Worm (Caenorhabditis elegans) whole organism, L1 larva: Measurements from ENCODE around the gene E02H9.9.
"Not testable (repeated sequence)": the region's sequence is repeated elsewhere in the genome, so short reads cannot be mapped to it uniquely, and the experiment has no call there.

ENCODE experiments used
- Y116A8C.19 ChIP-seq: sonication (generic microtip); optimal IDR thresholded peaks from 2 replicates; lab custom pipeline; 2016; ENCODE audit warnings: missing compliant biosample characterization, missing genetic modification characterization, borderline replicate concordance
- aly-2 ChIP-seq: fragments of 150-350 bp; optimal IDR thresholded peaks from 2 replicates; lab custom pipeline; 2014; ENCODE audit warnings: missing biosample characterization, missing genetic modification characterization
- ama-1 ChIP-seq: fragments of 150-350 bp; optimal IDR thresholded peaks from 2 replicates; lab custom pipeline; 2014
- ceh-63 ChIP-seq: fragments of 200-800 bp; sonication (Bioruptor generic); optimal IDR thresholded peaks from 2 replicates; lab custom pipeline; 2018; ENCODE audit warnings: mild to moderate bottlenecking, missing genetic modification characterization, missing compliant biosample characterization
- ceh-8 ChIP-seq: fragments of 200-800 bp; sonication (Bioruptor generic); optimal IDR thresholded peaks from 2 replicates; lab custom pipeline; 2018; ENCODE audit warnings: mild to moderate bottlenecking, missing genetic modification characterization, moderate library complexity, missing compliant biosample characterization
- ces-1 ChIP-seq: fragments of 150-350 bp; optimal IDR thresholded peaks from 2 replicates; lab custom pipeline; 2014; ENCODE audit warnings: missing biosample characterization, missing genetic modification reagents, missing genetic modification characterization
- efl-1 ChIP-seq, 4 experiments: fragments of 150-350 bp; optimal IDR thresholded peaks in 3 of 4; peaks in 1 of 4; 1 replicate in 1 of 4; 2 replicates in 3 of 4; lab custom pipeline; 2014; ENCODE audit warnings: missing biosample characterization in 2 of 4, missing genetic modification characterization in 2 of 4, missing genetic modification reagents in 2 of 4
- egl-13 ChIP-seq: sonication (generic microtip); optimal IDR thresholded peaks from 2 replicates; lab custom pipeline; 2016; ENCODE audit warnings: missing genotype, missing genetic modification reagents, missing genetic modification characterization, missing compliant biosample characterization
- egl-27 ChIP-seq, 2 experiments: fragments of 150-350 bp in 1 of 2; sonication (generic microtip); optimal IDR thresholded peaks; 3 replicates each; lab custom pipeline; 2017 to 2018; ENCODE audit warnings: missing biosample characterization in 2 of 2, missing genetic modification characterization in 2 of 2, missing genetic modification reagents in 2 of 2
- elt-2 ChIP-seq: sonication (generic microtip); optimal IDR thresholded peaks from 2 replicates; lab custom pipeline; 2016; ENCODE audit warnings: missing genetic modification characterization, mild to moderate bottlenecking, inconsistent platforms, missing compliant biosample characterization, missing genetic modification reagents
- fkh-4 ChIP-seq: sonication (generic microtip); optimal IDR thresholded peaks from 2 replicates; lab custom pipeline; 2016; ENCODE audit warnings: missing compliant biosample characterization, missing genetic modification characterization, borderline replicate concordance
- jun-1 ChIP-seq: fragments of 150-350 bp; optimal IDR thresholded peaks from 2 replicates; lab custom pipeline; 2014; ENCODE audit warnings: missing biosample characterization, missing genetic modification reagents, missing genetic modification characterization
- lin-13 ChIP-seq: fragments of 150-350 bp; optimal IDR thresholded peaks from 2 replicates; lab custom pipeline; 2014; ENCODE audit warnings: missing biosample characterization, missing genetic modification reagents, missing genetic modification characterization
- lin-15B ChIP-seq: fragments of 150-350 bp; sonication (generic microtip); optimal IDR thresholded peaks from 3 replicates; lab custom pipeline; 2014; ENCODE audit warnings: missing biosample characterization, missing genetic modification characterization
- lin-35 ChIP-seq, 2 experiments: fragments of 150-350 bp; optimal IDR thresholded peaks; 2 replicates each; lab custom pipeline; 2014; ENCODE audit warnings: missing biosample characterization in 2 of 2, missing genetic modification characterization in 2 of 2, missing genetic modification reagents in 2 of 2
- mab-9 ChIP-seq: fragments of 200-800 bp; sonication (Bioruptor generic); IDR thresholded peaks from 2 replicates; pipeline ENCODE4 v1.3.6; 2022; ENCODE audit warnings: missing genetic modification reagents, missing genetic modification characterization, missing compliant biosample characterization
- mef-2 ChIP-seq: fragments of 150-350 bp; optimal IDR thresholded peaks from 2 replicates; lab custom pipeline; 2014; ENCODE audit warnings: missing biosample characterization, missing genetic modification characterization
- nhr-237 ChIP-seq: fragments of 150-350 bp; optimal IDR thresholded peaks from 2 replicates; lab custom pipeline; 2014; ENCODE audit warnings: missing biosample characterization, missing genetic modification characterization
- nhr-71 ChIP-seq: sonication (generic microtip); optimal IDR thresholded peaks from 2 replicates; lab custom pipeline; 2016; ENCODE audit warnings: mild to moderate bottlenecking, missing genetic modification characterization, moderate library complexity, missing compliant biosample characterization
- nhr-76 ChIP-seq: sonication (generic microtip); optimal IDR thresholded peaks from 2 replicates; lab custom pipeline; 2017; ENCODE audit warnings: missing biosample characterization, missing genetic modification characterization
- nhr-90 ChIP-seq: sonication (generic microtip); optimal IDR thresholded peaks from 2 replicates; lab custom pipeline; 2016; ENCODE audit warnings: mild to moderate bottlenecking, missing genetic modification characterization, missing compliant biosample characterization; ENCODE audit not compliant: poor library complexity
- snpc-4 ChIP-seq: fragments of 150-350 bp; optimal IDR thresholded peaks from 2 replicates; lab custom pipeline; 2014; ENCODE audit warnings: missing biosample characterization, missing genetic modification characterization
- unc-130 ChIP-seq: fragments of 150-350 bp; optimal IDR thresholded peaks from 2 replicates; lab custom pipeline; 2017; ENCODE audit warnings: missing biosample characterization, missing genetic modification characterization, inconsistent platforms
- unc-30 ChIP-seq: sonication (generic microtip); optimal IDR thresholded peaks from 2 replicates; lab custom pipeline; 2017; ENCODE audit warnings: missing biosample characterization, missing genetic modification characterization
- unc-62 ChIP-seq: fragments of 150-350 bp; optimal IDR thresholded peaks from 2 replicates; lab custom pipeline; 2014; ENCODE audit warnings: missing biosample characterization, missing genetic modification reagents, missing genetic modification characterization
- unc-98 ChIP-seq: fragments of 200-800 bp; sonication (Bioruptor generic); IDR thresholded peaks from 2 replicates; pipeline ENCODE4 v1.3.6; 2022; ENCODE audit warnings: missing genetic modification characterization, missing compliant biosample characterization
- ztf-11 ChIP-seq, 2 experiments: sonication (generic microtip); optimal IDR thresholded peaks; 2 replicates each; lab custom pipeline; 2016 to 2017; ENCODE audit warnings: missing genetic modification characterization in 2 of 2, missing biosample characterization in 1 of 2, missing compliant biosample characterization in 1 of 2

E02H9.9 gene

DNA sequence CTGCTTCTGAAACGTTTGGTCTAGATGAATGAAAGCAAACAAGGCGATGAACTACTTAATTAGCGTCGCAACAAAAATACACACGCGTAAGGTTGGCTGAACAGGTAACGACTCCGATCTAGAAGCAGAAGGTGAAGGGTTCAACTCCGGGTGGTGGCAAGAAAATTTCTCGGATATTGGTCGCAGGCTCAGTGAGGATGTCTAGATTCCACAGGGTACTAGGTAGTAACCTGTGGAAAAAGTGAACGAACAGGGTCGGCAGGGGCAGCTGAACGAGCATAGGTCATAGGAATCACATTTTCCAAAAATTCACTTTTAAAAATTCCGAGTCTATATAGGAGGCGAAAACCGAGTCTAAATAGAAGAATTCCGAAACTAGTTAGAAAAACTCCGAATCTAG, 7.7 kb downstream of the E02H9.9 start:
- TF ChIP-seq efl-1 (optimal IDR thresholded peaks at IDR 0.05; lab: Kevin White, UChicago) = not testable (repeated sequence)
- peak in 1 of 2 experiments; percentile 9 for TF ChIP-seq efl-1 (GFP tag; optimal IDR thresholded peaks at IDR 0.05 in 1 of 2; lab: Kevin White, UChicago)

DNA sequence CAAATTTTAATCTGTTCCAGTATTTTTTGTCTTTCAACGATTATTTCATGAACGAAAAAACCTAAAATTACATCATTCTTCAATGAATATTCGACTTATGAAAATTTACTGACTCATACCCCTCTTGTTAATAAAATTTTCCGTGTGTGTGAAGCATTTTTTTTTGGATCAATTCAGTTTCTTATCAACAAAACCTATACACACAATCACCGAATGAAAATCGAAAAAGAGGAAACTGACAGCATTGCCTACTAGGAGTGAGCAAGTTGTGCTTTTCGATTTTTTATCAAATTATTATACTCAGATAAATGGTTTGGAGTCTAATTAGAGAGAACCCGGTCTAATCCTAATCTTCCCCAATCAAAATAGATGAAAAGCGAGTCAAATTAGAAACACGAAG, 9.4 kb downstream of the E02H9.9 start, which contains the start of gene E02H9.3:
Gene E02H9.3, plus strand, starts transcription at position 301 of the 400 bp plus-strand sequence.
- TF ChIP-seq nhr-76 (tag; lab: Kevin White, UChicago); mab-9 (GFP tag; lab: Robert Waterston, UW); lin-15B: not testable (repeated sequence)

DNA sequence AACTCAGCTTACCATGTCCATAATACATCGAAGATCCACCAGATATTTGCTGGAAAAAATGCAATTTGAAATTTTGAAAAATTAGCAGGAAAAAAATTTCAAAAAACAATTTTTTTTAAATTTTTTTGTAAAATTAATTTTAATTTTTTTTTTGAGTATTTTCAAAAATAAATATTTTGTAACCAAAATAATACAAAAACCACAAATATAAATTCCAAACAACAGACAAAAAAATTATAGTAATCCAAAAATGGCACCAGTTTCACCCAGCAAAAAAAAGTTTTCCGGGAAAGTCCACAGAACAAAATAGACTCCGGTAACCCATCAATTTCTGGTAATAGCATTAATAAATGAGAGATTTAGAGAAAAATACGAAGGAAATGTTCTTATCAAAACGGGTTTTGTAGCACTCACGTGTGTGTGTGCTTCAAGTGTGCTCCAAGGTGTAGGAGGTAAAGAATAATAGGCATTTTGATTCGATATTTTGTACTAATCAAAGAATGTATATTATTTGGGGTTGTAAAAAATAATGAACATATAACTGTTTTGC, 13.3 kb downstream of the E02H9.9 start, which contains the start of gene nhr-121:
Gene nhr-121, minus strand, starts transcription at position 51 of the 550 bp plus-strand sequence.
- TF ChIP-seq mab-9 (GFP tag; lab: Robert Waterston, UW) (no peak), snpc-4 (no peak), mef-2 (tag; lab: Kevin White, UChicago) (no peak), unc-98 (GFP tag; lab: Robert Waterston, UW) (no peak), lin-35 (GFP tag; optimal IDR thresholded peaks at IDR 0.05; lab: Kevin White, UChicago) (peak in 1 of 2 experiments; percentile 37), egl-13 (tag; lab: Kevin White, UChicago) (no peak), elt-2 (tag; lab: Kevin White, UChicago) (peak; percentile 63), nhr-90 (tag; lab: Kevin White, UChicago) (no peak), jun-1 (no peak), nhr-237 (tag; lab: Kevin White, UChicago) (no peak), ama-1 (lab: Kevin White, UChicago) (no peak), unc-62 (GFP tag; lab: Kevin White, UChicago) (no peak), egl-27 (tag; optimal IDR thresholded peaks at IDR 0.05; lab: Kevin White, UChicago) (no peak), unc-30 (tag; lab: Kevin White, UChicago) (no peak), unc-130 (tag; lab: Kevin White, UChicago) (no peak)

DNA sequence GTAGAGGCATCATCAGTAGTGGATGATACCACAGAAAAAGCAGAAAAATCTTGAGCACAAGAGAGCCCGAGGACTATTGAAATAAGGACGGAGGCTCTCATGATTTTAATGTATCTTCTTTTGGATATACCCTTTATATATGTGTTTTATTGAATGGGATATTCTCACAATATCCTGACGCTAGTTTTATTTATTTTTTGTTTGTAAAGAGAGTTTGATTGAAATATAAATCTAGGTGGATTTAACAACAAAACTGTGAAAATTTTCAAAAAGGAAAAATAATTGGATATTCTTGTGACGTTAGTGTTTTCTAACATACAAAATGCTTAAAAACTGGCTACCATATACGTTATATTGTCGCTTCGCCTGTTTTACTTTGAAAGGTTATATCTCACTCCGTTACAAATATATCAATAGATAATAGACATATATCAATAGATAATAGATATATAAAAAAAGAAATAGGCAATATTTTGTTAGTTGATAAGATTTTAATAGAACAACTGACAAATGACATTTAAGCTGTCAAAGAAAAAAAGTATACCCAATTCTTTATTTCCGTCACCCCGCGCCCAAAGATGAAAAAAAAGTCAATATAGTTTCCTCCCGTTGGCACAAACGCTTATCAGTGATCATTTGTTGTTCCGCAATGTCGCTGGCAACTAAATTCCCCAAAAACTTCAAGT, 22.4 kb downstream of the E02H9.9 start, which contains the start of the genes E02H9.7 and klo-2:
Gene E02H9.7, minus strand, starts transcription at position 101 of the 686 bp plus-strand sequence.
Gene klo-2, plus strand, starts transcription at position 636 of the 686 bp plus-strand sequence.
- TF ChIP-seq ceh-63 (GFP tag; lab: Kevin White, UChicago) (no peak), mab-9 (GFP tag; lab: Robert Waterston, UW) (no peak), ceh-8 (no peak), ztf-11 (tag; optimal IDR thresholded peaks at IDR 0.05; lab: Kevin White, UChicago) (no peak), unc-62 (GFP tag; lab: Kevin White, UChicago) (no peak), Y116A8C.19 (tag; lab: Kevin White, UChicago) (no peak), nhr-71 (tag; lab: Kevin White, UChicago) (no peak), fkh-4 (tag; lab: Kevin White, UChicago) (no peak)

DNA sequence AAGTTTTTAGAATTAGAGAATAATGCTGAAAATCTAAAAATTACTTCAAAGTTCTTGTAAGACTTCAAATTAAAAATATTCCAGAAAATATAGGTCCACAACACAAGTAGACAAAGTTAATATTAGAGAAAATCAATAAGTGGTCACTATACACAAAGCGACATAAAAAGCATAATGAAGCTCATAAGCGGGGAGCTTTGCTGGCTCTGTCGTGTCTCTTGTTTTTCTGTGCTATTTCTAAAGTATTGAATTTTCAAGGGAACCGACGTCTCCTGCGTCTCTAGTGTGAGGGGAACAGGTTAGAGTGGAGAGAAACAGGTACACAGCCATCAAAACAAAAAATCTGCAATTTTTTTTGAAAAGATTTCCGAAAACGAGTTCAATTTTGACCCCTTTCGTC, 29.6 kb downstream of the E02H9.9 start, which contains the start of gene E02H9.13:
Gene E02H9.13, minus strand, starts transcription at position 199 of the 400 bp plus-strand sequence.
- peak; percentile 9 to 10 for TF ChIP-seq efl-1 (optimal IDR thresholded peaks at IDR 0.05; lab: Kevin White, UChicago)
- TF ChIP-seq efl-1 (GFP tag; optimal IDR thresholded peaks at IDR 0.05 in 1 of 2; lab: Kevin White, UChicago) = no peak
- no peak for TF ChIP-seq ces-1 (GFP tag; lab: Kevin White, UChicago)

DNA sequence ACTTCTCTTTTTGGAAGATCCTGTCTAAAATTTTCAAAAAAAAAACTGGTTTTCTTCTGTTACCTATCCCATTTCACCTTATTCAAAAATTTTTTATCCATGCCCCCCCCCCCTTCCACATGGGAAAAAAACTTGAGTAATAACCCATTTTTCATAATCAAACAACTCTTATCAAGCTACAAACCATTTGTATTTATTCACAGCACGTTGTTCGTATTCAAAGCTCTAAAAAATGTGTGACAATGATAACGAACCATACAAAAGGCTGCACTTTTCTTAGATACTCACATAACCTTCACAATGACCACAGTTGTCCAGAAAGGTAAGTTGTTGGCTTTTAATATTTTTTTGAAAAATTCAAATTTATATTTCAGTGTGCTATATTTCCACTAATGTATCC, 32.3 kb downstream of the E02H9.9 start, which contains the start of gene E02H9.6:
Gene E02H9.6, plus strand, starts transcription at position 301 of the 400 bp plus-strand sequence.
- TF ChIP-seq aly-2; lin-13 (GFP tag; lab: Kevin White, UChicago); lin-15B: not testable (repeated sequence)
